Worm (Caenorhabditis elegans) whole organism, L3 larva: ENCODE results near the gene srt-43.

Source experiments
- aly-2 ChIP-seq: fragments of 150-350 bp; optimal IDR thresholded peaks from 2 replicates; lab custom pipeline; 2014; ENCODE audit warnings: missing biosample characterization, missing genetic modification characterization
- ceh-28 ChIP-seq: fragments of 150-350 bp; optimal IDR thresholded peaks from 2 replicates; lab custom pipeline; 2014; ENCODE audit warnings: missing biosample characterization, missing genetic modification reagents, missing genetic modification characterization
- egl-27 ChIP-seq: sonication (generic microtip); optimal IDR thresholded peaks from 4 replicates; lab custom pipeline; 2017; ENCODE audit warnings: missing biosample characterization, missing genetic modification reagents, missing genetic modification characterization
- egl-5 ChIP-seq: fragments of 150-350 bp; optimal IDR thresholded peaks from 2 replicates; lab custom pipeline; 2017; ENCODE audit warnings: missing biosample characterization, missing genetic modification reagents, missing genetic modification characterization, inconsistent platforms
- elt-1 ChIP-seq: fragments of 150-350 bp; optimal IDR thresholded peaks from 2 replicates; lab custom pipeline; 2014; ENCODE audit warnings: missing biosample characterization, missing genetic modification characterization
- elt-2 ChIP-seq: sonication (generic microtip); optimal IDR thresholded peaks from 2 replicates; lab custom pipeline; 2016; ENCODE audit warnings: missing genetic modification reagents, mild to moderate bottlenecking, missing genetic modification characterization, missing compliant biosample characterization
- elt-3 ChIP-seq, 3 experiments: fragments of 150-350 bp in 1 of 3; sonication (generic microtip) in 2 of 3; optimal IDR thresholded peaks; 2 replicates in 2 of 3; 4 replicates in 1 of 3; lab custom pipeline; 2014 to 2017; ENCODE audit warnings: missing biosample characterization in 3 of 3, missing genetic modification characterization in 3 of 3
- eor-1 ChIP-seq, 2 experiments: fragments of 150-350 bp; optimal IDR thresholded peaks; 2 replicates each; lab custom pipeline; 2014 to 2018; ENCODE audit warnings: missing biosample characterization in 2 of 2, missing genetic modification characterization in 2 of 2
- fkh-10 ChIP-seq: sonication (generic microtip); optimal IDR thresholded peaks from 2 replicates; lab custom pipeline; 2017; ENCODE audit warnings: missing biosample characterization, missing genetic modification reagents, missing genetic modification characterization
- fkh-2 ChIP-seq: fragments of 150-350 bp; optimal IDR thresholded peaks from 2 replicates; lab custom pipeline; 2014; ENCODE audit warnings: missing biosample characterization, missing genetic modification reagents, missing genetic modification characterization
- hmg-11 ChIP-seq: sonication (generic microtip); optimal IDR thresholded peaks from 2 replicates; lab custom pipeline; 2016; ENCODE audit warnings: missing genetic modification characterization, missing compliant biosample characterization
- jun-1 ChIP-seq: fragments of 150-350 bp; optimal IDR thresholded peaks from 2 replicates; lab custom pipeline; 2014; ENCODE audit warnings: missing biosample characterization, missing genetic modification reagents, missing genetic modification characterization
- lin-15B ChIP-seq: fragments of 150-350 bp; optimal IDR thresholded peaks from 2 replicates; lab custom pipeline; 2014; ENCODE audit warnings: missing biosample characterization, missing genetic modification characterization
- lin-39 ChIP-seq: fragments of 150-350 bp; optimal IDR thresholded peaks from 2 replicates; lab custom pipeline; 2018; ENCODE audit warnings: missing biosample characterization, missing genetic modification reagents, missing genetic modification characterization
- lsy-12 ChIP-seq: sonication (generic microtip); optimal IDR thresholded peaks from 2 replicates; lab custom pipeline; 2016; ENCODE audit warnings: mild to moderate bottlenecking, missing genetic modification characterization, missing compliant biosample characterization
- mdl-1 ChIP-seq: fragments of 150-350 bp; optimal IDR thresholded peaks from 2 replicates; lab custom pipeline; 2014; ENCODE audit warnings: missing biosample characterization, missing genetic modification characterization
- mml-1 ChIP-seq: fragments of 150-350 bp; sonication (generic microtip); optimal IDR thresholded peaks from 3 replicates; lab custom pipeline; 2014; ENCODE audit warnings: missing biosample characterization, missing genetic modification characterization
- nfya-1 ChIP-seq: sonication (generic microtip); optimal IDR thresholded peaks from 2 replicates; lab custom pipeline; 2017; ENCODE audit warnings: missing genetic modification characterization, mild to moderate bottlenecking, missing compliant biosample characterization, antibody characterized with exemption, moderate library complexity; ENCODE audit not compliant: insufficient read depth
- nhr-12 ChIP-seq: fragments of 150-350 bp; optimal IDR thresholded peaks from 2 replicates; lab custom pipeline; 2014; ENCODE audit warnings: missing biosample characterization, missing genetic modification characterization
- nhr-23 ChIP-seq: fragments of 150-350 bp; optimal IDR thresholded peaks from 2 replicates; lab custom pipeline; 2014; ENCODE audit warnings: missing biosample characterization, missing genetic modification reagents, missing genetic modification characterization
- nhr-25 ChIP-seq: sonication (generic microtip); optimal IDR thresholded peaks from 2 replicates; lab custom pipeline; 2017; ENCODE audit warnings: missing biosample characterization, missing genetic modification characterization
- nhr-43 ChIP-seq: sonication (generic microtip); optimal IDR thresholded peaks from 2 replicates; lab custom pipeline; 2016; ENCODE audit warnings: mild to moderate bottlenecking, missing genetic modification characterization, missing compliant biosample characterization; ENCODE audit not compliant: poor library complexity, severe bottlenecking
- nhr-77 ChIP-seq: fragments of 150-350 bp; optimal IDR thresholded peaks from 2 replicates; lab custom pipeline; 2014; ENCODE audit warnings: missing biosample characterization, missing genetic modification characterization
- pha-4 ChIP-seq: fragments of 150-350 bp; optimal IDR thresholded peaks from 2 replicates; lab custom pipeline; 2014; ENCODE audit warnings: missing biosample characterization, missing genetic modification reagents, missing genetic modification characterization
- pqm-1 ChIP-seq: fragments of 150-350 bp; optimal IDR thresholded peaks from 2 replicates; lab custom pipeline; 2017; ENCODE audit warnings: missing biosample characterization, missing genetic modification characterization, inconsistent platforms
- skn-1 ChIP-seq: fragments of 150-350 bp; optimal IDR thresholded peaks from 2 replicates; lab custom pipeline; 2014; ENCODE audit warnings: missing biosample characterization, missing genetic modification characterization
- tbx-2 ChIP-seq: sonication (generic microtip); optimal IDR thresholded peaks from 2 replicates; lab custom pipeline; 2016; ENCODE audit warnings: mild to moderate bottlenecking, missing genetic modification characterization, missing compliant biosample characterization
- unc-39 ChIP-seq: sonication (generic microtip); optimal IDR thresholded peaks from 4 replicates; lab custom pipeline; 2017; ENCODE audit warnings: missing biosample characterization, missing genetic modification characterization
- unc-62 ChIP-seq: fragments of 150-350 bp; sonication (generic microtip); optimal IDR thresholded peaks from 4 replicates; lab custom pipeline; 2014; ENCODE audit warnings: missing biosample characterization, missing genetic modification reagents, missing genetic modification characterization
- zag-1 ChIP-seq: fragments of 150-350 bp; optimal IDR thresholded peaks from 2 replicates; lab custom pipeline; 2014; ENCODE audit warnings: missing biosample characterization, missing genetic modification characterization
- ztf-11 ChIP-seq: fragments of 150-350 bp; optimal IDR thresholded peaks from 2 replicates; lab custom pipeline; 2014; ENCODE audit warnings: missing biosample characterization, missing genetic modification characterization

srt-43 gene

DNA sequence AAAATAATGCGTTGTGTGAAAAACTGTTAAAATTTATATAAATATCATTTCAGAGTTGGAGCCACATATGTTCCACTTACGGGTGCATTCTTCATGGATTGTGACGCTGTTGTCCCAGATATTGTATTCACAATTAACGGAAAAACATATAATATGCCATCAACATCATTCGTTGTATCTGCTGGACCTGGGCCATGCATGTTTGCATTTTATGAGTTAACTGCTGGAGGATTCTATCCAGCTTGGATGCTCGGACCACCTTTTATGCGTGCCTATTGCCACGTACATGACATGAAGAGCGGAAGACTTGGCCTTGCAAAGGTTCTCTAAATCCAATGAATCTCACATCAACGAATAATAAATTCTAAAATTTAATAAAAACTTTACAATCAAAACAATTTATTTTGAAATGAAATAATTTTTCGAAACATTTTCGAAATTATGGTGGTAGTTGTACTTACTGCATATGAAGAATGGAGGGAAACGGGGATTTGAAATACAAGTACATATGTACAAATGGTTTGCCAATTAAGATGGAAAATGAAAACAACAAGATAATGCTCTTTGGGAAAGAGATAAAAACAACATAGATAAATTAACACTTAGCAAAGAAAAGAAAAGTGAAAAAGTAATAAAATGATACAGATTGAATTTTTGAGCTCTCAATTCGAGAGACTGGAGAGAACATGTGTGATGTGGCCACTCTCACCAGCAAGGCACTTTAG lies 25.1 kb upstream of the srt-43 start:
- peak; percentile 28 for TF ChIP-seq elt-2 (tag; lab: Kevin White, UChicago)
- no peak for TF ChIP-seq ztf-11 (tag; lab: Kevin White, UChicago)

DNA sequence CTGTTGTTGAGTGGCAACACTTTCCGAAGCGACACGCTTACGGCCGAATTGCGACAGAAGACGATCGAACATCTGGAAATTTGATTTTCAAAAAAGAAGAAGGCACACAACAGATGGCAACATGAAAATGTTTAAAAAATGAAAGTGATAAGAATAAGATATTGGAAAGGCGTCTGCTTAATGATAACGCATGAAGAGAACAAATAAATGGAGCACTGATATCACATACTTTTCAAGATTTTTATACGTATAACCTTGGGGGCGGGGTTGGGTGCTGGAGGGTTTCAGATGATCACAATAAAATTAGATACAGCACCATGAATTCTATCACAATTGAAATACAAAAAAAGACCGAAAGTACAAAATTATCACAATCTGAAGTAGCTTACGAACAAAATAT lies 24.1 kb upstream of the srt-43 start, which contains the start of gene C15C8.7:
TSS of gene C15C8.7 (minus strand) at position 72 of the 400 bp plus-strand sequence.
- TF ChIP-seq fkh-2 (tag; lab: Kevin White, UChicago) (no peak), pqm-1 (tag; lab: Kevin White, UChicago) (peak; percentile 42), elt-2 (tag; lab: Kevin White, UChicago) (peak; percentile 92), unc-39 (tag; lab: Kevin White, UChicago) (no peak)

DNA sequence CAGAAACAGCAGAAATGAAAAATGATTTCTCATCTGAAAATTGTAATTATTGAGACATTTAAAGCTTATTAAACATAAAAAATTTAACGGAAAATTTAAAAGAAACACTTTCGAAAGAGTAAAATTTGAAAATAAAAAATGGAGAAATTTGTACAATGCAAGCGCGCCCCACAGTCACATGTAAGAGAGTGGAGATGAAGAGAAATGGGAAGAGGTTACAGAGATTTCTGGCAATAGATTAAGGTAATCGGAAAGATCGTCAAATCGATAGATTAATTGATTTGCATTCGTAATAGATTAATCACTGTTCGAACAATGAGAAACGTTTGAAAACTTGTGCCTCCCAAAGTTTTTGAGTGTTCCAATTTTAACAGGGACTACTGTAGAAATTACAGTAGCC lies 21.6 kb upstream of the srt-43 start, which contains the start of gene C15C8.4:
TSS of gene C15C8.4 (minus strand) at position 33 of the 400 bp plus-strand sequence.
- TF ChIP-seq mdl-1 (tag; lab: Kevin White, UChicago), result no peak
- TF ChIP-seq egl-27 (tag; lab: Kevin White, UChicago), result no peak
- peak; percentile 45 for TF ChIP-seq lin-15B (tag; lab: Kevin White, UChicago)
- peak; percentile 18 for TF ChIP-seq ceh-28 (tag; lab: Kevin White, UChicago)
- peak; percentile 6 for TF ChIP-seq nfya-1 (tag; lab: Kevin White, UChicago)
- TF ChIP-seq elt-1 (tag; lab: Kevin White, UChicago), result peak; percentile 54
- no peak for TF ChIP-seq tbx-2 (tag; lab: Kevin White, UChicago)
- no peak for TF ChIP-seq aly-2 (tag; lab: Kevin White, UChicago)

DNA sequence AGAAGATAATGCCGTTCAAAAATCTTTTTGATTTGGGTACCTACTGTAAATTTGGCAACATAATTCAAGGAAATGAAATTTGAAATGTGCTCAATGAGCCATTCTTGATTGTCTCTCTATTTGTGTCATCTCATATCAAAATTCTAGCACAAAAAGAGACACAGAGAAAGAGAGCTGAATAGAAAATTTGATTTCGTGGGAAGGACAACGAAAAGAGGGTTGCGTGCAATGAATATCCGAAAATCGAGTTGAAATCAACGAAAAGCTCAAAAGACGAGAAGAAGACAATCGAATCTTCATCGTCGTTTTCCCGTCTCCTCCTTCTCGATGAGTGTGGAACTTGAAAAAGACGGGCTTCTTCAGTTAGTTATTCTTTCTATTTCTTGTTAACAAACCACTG lies 21.2 kb upstream of the srt-43 start, which contains the start of gene C15C8.5:
TSS of gene C15C8.5 (plus strand) at position 152 of the 400 bp plus-strand sequence.
- no peak for TF ChIP-seq jun-1 (tag; lab: Kevin White, UChicago)
- peak; percentile 88 for TF ChIP-seq fkh-10 (GFP tag; lab: Kevin White, UChicago)

DNA sequence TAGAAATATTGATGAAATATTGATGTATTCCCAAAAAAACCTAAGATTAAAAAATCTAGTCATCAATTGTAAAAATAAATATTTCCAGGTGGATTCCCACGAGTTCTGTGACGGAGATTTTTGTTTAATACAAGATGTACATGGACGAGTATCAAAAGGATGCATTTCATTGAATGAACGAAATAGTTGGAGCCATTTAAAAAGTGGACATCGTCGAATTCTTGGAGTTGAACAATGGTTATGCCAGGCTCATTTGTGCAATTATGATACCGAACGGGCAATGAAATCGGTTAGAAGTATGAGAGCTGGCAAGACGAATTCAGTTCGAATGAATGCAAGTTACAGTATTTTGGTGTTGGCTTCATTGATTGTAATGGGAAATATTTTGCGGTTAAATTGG lies 19.5 kb upstream of the srt-43 start:
- TF ChIP-seq nhr-77 (no peak), nhr-25 (tag; lab: Kevin White, UChicago) (no peak), lsy-12 (tag; lab: Kevin White, UChicago) (no peak), nhr-43 (no peak), unc-62 (no peak), nhr-12 (tag; lab: Kevin White, UChicago) (no peak), hmg-11 (tag; lab: Kevin White, UChicago) (no peak), eor-1 (tag; optimal IDR thresholded peaks at IDR 0.05; lab: Kevin White, UChicago) (no peak), zag-1 (no peak), mml-1 (tag; lab: Kevin White, UChicago) (no peak), lin-39 (tag; lab: Kevin White, UChicago) (no peak), nhr-23 (no peak), elt-3 (tag; optimal IDR thresholded peaks at IDR 0.05; lab: Kevin White, UChicago) (no peak), skn-1 (tag; lab: Kevin White, UChicago) (no peak), pqm-1 (tag; lab: Kevin White, UChicago) (no peak), pha-4 (tag; lab: Kevin White, UChicago) (no peak), elt-2 (tag; lab: Kevin White, UChicago) (no peak)

DNA sequence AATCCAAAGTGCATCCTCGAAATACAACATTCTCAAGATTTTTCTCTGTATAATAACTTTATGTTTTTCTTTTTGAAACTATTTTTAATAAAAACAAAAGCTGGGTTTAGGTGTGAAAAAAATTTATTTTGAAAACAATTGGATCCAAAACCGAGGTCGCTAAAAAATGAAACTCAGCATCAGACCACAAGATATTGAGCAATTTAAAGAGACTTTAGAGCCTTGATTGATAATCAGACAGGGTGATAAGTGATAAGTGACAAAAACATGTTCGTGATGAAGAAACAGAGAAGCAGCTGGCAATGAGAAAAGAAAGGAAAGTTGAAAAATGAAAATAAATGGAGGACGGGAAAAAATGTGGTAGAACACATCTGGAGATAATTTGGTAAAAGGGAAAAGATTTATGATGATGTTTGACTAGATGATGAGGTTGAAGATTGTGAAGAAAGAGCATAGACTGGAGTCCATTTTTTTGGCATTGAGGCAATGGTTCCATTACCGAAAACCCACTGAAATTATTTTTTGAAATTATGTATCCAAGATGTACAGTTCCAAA lies 17.5 kb upstream of the srt-43 start, which contains the start of gene C15C8.6:
TSS of gene C15C8.6 (minus strand) at position 51 of the 556 bp plus-strand sequence.
- TF ChIP-seq egl-5 (tag; lab: Kevin White, UChicago), result no peak
- TF ChIP-seq elt-2 (tag; lab: Kevin White, UChicago), result no peak
- no peak for TF ChIP-seq fkh-10 (GFP tag; lab: Kevin White, UChicago)
- no peak for TF ChIP-seq eor-1 (tag; optimal IDR thresholded peaks at IDR 0.05; lab: Kevin White, UChicago)
- no peak for TF ChIP-seq nhr-43
- TF ChIP-seq pha-4 (tag; lab: Kevin White, UChicago), result no peak
- no peak for TF ChIP-seq nhr-12 (tag; lab: Kevin White, UChicago)
- no peak for TF ChIP-seq nfya-1 (tag; lab: Kevin White, UChicago)
